Fruit fly (Drosophila melanogaster) whole organism, embryonic: ENCODE results near the gene GNBP3.

Experiments used
- Ada2b ChIP-seq: fragments of 200-800 bp; sonication (Bioruptor generic); IDR thresholded peaks from 2 replicates; pipeline ENCODE4 v1.3.6; 2022; ENCODE audit warnings: missing biosample characterization, missing genetic modification characterization
- CG1024 ChIP-seq: fragments of 200-800 bp; sonication (Bioruptor generic); IDR thresholded peaks from 2 replicates; pipeline ENCODE4 v1.3.6; 2022; ENCODE audit warnings: missing biosample characterization, missing genetic modification characterization
- CG10431 ChIP-seq: fragments of 200-800 bp; sonication (Bioruptor generic); optimal IDR thresholded peaks from 3 replicates; lab custom pipeline; 2018; ENCODE audit warnings: missing biosample characterization, mild to moderate bottlenecking, missing genetic modification characterization
- CG11723 ChIP-seq: fragments of 200-800 bp; sonication (Bioruptor generic); optimal IDR thresholded peaks from 2 replicates; lab custom pipeline; 2017; ENCODE audit warnings: missing biosample characterization, mild to moderate bottlenecking, missing genetic modification characterization
- CG12155 ChIP-seq: fragments of 200-800 bp; sonication (Bioruptor generic); optimal IDR thresholded peaks from 3 replicates; lab custom pipeline; 2016; ENCODE audit warnings: missing biosample characterization, missing genetic modification characterization
- CG12299 ChIP-seq: fragments of 200-800 bp; sonication (Bioruptor generic); optimal IDR thresholded peaks from 2 replicates; lab custom pipeline; 2018; ENCODE audit warnings: missing biosample characterization, mild to moderate bottlenecking, missing genetic modification characterization
- CG14710 ChIP-seq: fragments of 200-800 bp; sonication (Bioruptor generic); optimal IDR thresholded peaks from 3 replicates; lab custom pipeline; 2019; ENCODE audit warnings: missing biosample characterization, mild to moderate bottlenecking, missing genetic modification characterization, moderate library complexity
- CG1529 ChIP-seq: fragments of 200-800 bp; sonication (Bioruptor generic); optimal IDR thresholded peaks from 3 replicates; lab custom pipeline; 2018; ENCODE audit warnings: missing biosample characterization, missing genetic modification characterization
- CG15696 ChIP-seq: fragments of 200-800 bp; sonication (Bioruptor generic); optimal IDR thresholded peaks from 2 replicates; lab custom pipeline; 2019; ENCODE audit warnings: missing biosample characterization, mild to moderate bottlenecking, missing genetic modification characterization, moderate library complexity
- CG1602 ChIP-seq: fragments of 200-800 bp; sonication (Bioruptor generic); optimal IDR thresholded peaks from 3 replicates; lab custom pipeline; 2016; ENCODE audit warnings: missing biosample characterization, missing genetic modification characterization
- CG17186 ChIP-seq: fragments of 200-800 bp; sonication (Bioruptor generic); optimal IDR thresholded peaks from 3 replicates; lab custom pipeline; 2017; ENCODE audit warnings: missing biosample characterization, missing genetic modification reagents, missing genetic modification characterization
- CG2678 ChIP-seq: fragments of 200-800 bp; sonication (Bioruptor generic); optimal IDR thresholded peaks from 3 replicates; lab custom pipeline; 2019; ENCODE audit warnings: missing biosample characterization, mild to moderate bottlenecking, missing genetic modification characterization, moderate library complexity
- CG32532 ChIP-seq: fragments of 200-800 bp; sonication (Bioruptor generic); IDR thresholded peaks from 2 replicates; pipeline ENCODE4 v1.3.6; 2022; ENCODE audit warnings: missing biosample characterization, missing genetic modification characterization
- CG4282 ChIP-seq: fragments of 200-800 bp; sonication (Bioruptor generic); optimal IDR thresholded peaks from 2 replicates; lab custom pipeline; 2016; ENCODE audit warnings: missing biosample characterization, missing genetic modification characterization
- CG4707 ChIP-seq: fragments of 200-800 bp; sonication (Bioruptor generic); optimal IDR thresholded peaks from 2 replicates; lab custom pipeline; 2018; ENCODE audit warnings: missing biosample characterization, mild to moderate bottlenecking, missing genetic modification characterization, moderate library complexity
- CG4820 ChIP-seq: fragments of 200-800 bp; sonication (Bioruptor generic); optimal IDR thresholded peaks from 3 replicates; lab custom pipeline; 2016; ENCODE audit warnings: missing biosample characterization, missing genetic modification characterization
- CG5180 ChIP-seq: fragments of 200-800 bp; sonication (Bioruptor generic); optimal IDR thresholded peaks from 3 replicates; lab custom pipeline; 2017; ENCODE audit warnings: missing biosample characterization, missing genetic modification characterization, mild to moderate bottlenecking, moderate library complexity, missing genetic modification reagents
- CG7357 ChIP-seq: fragments of 200-800 bp; sonication (Bioruptor generic); IDR thresholded peaks from 3 replicates; pipeline ENCODE4 v1.3.6; 2022; ENCODE audit warnings: missing biosample characterization, missing genetic modification characterization
- CG9215 ChIP-seq: fragments of 200-800 bp; sonication (Bioruptor generic); IDR thresholded peaks from 2 replicates; pipeline ENCODE4 v1.3.6; 2022; ENCODE audit warnings: missing biosample characterization, missing genetic modification characterization
- CG9609 ChIP-seq: fragments of 200-800 bp; sonication (Bioruptor generic); optimal IDR thresholded peaks from 3 replicates; lab custom pipeline; 2016; ENCODE audit warnings: missing biosample characterization, missing genetic modification characterization
- CoRest ChIP-seq: fragments of 200-800 bp; sonication (Bioruptor generic); optimal IDR thresholded peaks from 3 replicates; lab custom pipeline; 2018; ENCODE audit warnings: missing biosample characterization, mild to moderate bottlenecking, missing genetic modification characterization, moderate library complexity
- Dref ChIP-seq: fragments of 200-800 bp; sonication (Bioruptor generic); IDR thresholded peaks from 2 replicates; pipeline ENCODE4 v1.3.6; 2022; ENCODE audit warnings: missing biosample characterization, missing genetic modification characterization
- H15 ChIP-seq: fragments of 200-800 bp; sonication (Bioruptor generic); IDR thresholded peaks from 3 replicates; pipeline ENCODE4 v1.3.6; 2022; ENCODE audit warnings: missing biosample characterization, missing genetic modification characterization
- Hand ChIP-seq: fragments of 200-800 bp; sonication (Bioruptor generic); optimal IDR thresholded peaks from 2 replicates; lab custom pipeline; 2017; ENCODE audit warnings: mild to moderate bottlenecking, missing biosample characterization, missing genetic modification reagents, missing genetic modification characterization
- Lim3 ChIP-seq: fragments of 200-800 bp; sonication (Bioruptor generic); IDR thresholded peaks from 2 replicates; pipeline ENCODE4 v1.3.6; 2022; ENCODE audit warnings: missing biosample characterization, missing genetic modification characterization
- NC2β ChIP-seq: fragments of 200-800 bp; sonication (Bioruptor generic); optimal IDR thresholded peaks from 2 replicates; lab custom pipeline; 2016; ENCODE audit warnings: missing biosample characterization, missing genetic modification characterization
- Opbp ChIP-seq: fragments of 200-800 bp; sonication (Bioruptor generic); IDR thresholded peaks from 3 replicates; pipeline ENCODE4 v1.3.6; 2022; ENCODE audit warnings: missing biosample characterization, missing genetic modification characterization; ENCODE audit not compliant: partially characterized antibody
- Pdp1 ChIP-seq, 2 experiments: fragments of 200-800 bp; sonication (Bioruptor generic); optimal IDR thresholded peaks; 3 replicates each; lab custom pipeline; 2016; ENCODE audit warnings: missing biosample characterization in 2 of 2, missing genetic modification characterization in 2 of 2, mild to moderate bottlenecking in 1 of 2, moderate library complexity in 1 of 2
- Ssrp ChIP-seq: fragments of 200-800 bp; sonication (Bioruptor generic); optimal IDR thresholded peaks from 2 replicates; lab custom pipeline; 2018; ENCODE audit warnings: missing biosample characterization, mild to moderate bottlenecking, missing genetic modification characterization, moderate library complexity
- Taf1 ChIP-seq: fragments of 200-800 bp; sonication (Bioruptor generic); IDR thresholded peaks from 2 replicates; pipeline ENCODE4 v1.3.6; 2022; ENCODE audit warnings: missing biosample characterization, missing genetic modification characterization
- aop ChIP-seq: fragments of 200-800 bp; sonication (Bioruptor generic); IDR thresholded peaks from 2 replicates; pipeline ENCODE4 v1.3.6; 2022; ENCODE audit warnings: missing biosample characterization, missing genetic modification characterization
- ara ChIP-seq: fragments of 200-800 bp; sonication (Bioruptor generic); IDR thresholded peaks from 2 replicates; pipeline ENCODE4 v1.3.6; 2022; ENCODE audit warnings: missing biosample characterization, missing genetic modification characterization
- bsh ChIP-seq, 2 experiments: fragments of 200-800 bp; sonication (Bioruptor generic); optimal IDR thresholded peaks; 2 replicates each; lab custom pipeline; 2017 to 2018; ENCODE audit warnings: mild to moderate bottlenecking in 2 of 2, missing biosample characterization in 2 of 2, missing genetic modification characterization in 2 of 2, moderate library complexity in 1 of 2
- chm ChIP-seq: fragments of 200-800 bp; sonication (Bioruptor generic); IDR thresholded peaks from 2 replicates; pipeline ENCODE4 v1.3.6; 2022; ENCODE audit warnings: missing biosample characterization, missing genetic modification characterization
- croc ChIP-seq: fragments of 200-800 bp; sonication (Bioruptor generic); conservative IDR thresholded peaks from 3 replicates; pipeline ENCODE4 v1.3.6; 2022; ENCODE audit warnings: missing biosample characterization, missing genetic modification characterization
- dati ChIP-seq: fragments of 200-800 bp; sonication (Bioruptor generic); IDR thresholded peaks from 2 replicates; pipeline ENCODE4 v1.3.6; 2022; ENCODE audit warnings: missing biosample characterization, missing genetic modification characterization
- dm ChIP-seq: fragments of 200-800 bp; sonication (Bioruptor generic); optimal IDR thresholded peaks from 3 replicates; lab custom pipeline; 2016; ENCODE audit warnings: missing biosample characterization, missing genetic modification characterization
- gem ChIP-seq: fragments of 200-800 bp; sonication (Bioruptor generic); optimal IDR thresholded peaks from 2 replicates; lab custom pipeline; 2019; ENCODE audit warnings: missing biosample characterization, mild to moderate bottlenecking, missing genetic modification characterization, moderate library complexity
- ham ChIP-seq: fragments of 200-800 bp; sonication (Bioruptor generic); IDR thresholded peaks from 2 replicates; pipeline ENCODE4 v1.3.6; 2022; ENCODE audit warnings: missing biosample characterization, missing genetic modification characterization
- ken ChIP-seq: fragments of 200-800 bp; sonication (Bioruptor generic); IDR thresholded peaks from 3 replicates; pipeline ENCODE4 v1.3.6; 2022; ENCODE audit warnings: missing biosample characterization, missing genetic modification characterization
- klu ChIP-seq: fragments of 200-800 bp; sonication (Bioruptor generic); IDR thresholded peaks from 2 replicates; pipeline ENCODE4 v1.3.6; 2022; ENCODE audit warnings: missing biosample characterization, missing genetic modification characterization
- lola ChIP-seq, 3 experiments: fragments of >200 bp in 2 of 3; fragments of 200-800 bp in 1 of 3; sonication (Bioruptor generic) in 1 of 3; optimal IDR thresholded peaks; 2 replicates each; lab custom pipeline; 2017 to 2019; ENCODE audit warnings: missing biosample characterization in 3 of 3, missing genetic modification characterization in 3 of 3, mild to moderate bottlenecking in 1 of 3, moderate library complexity in 1 of 3
- mam ChIP-seq: fragments of 200-800 bp; sonication (Bioruptor generic); optimal IDR thresholded peaks from 3 replicates; lab custom pipeline; 2016; ENCODE audit warnings: missing biosample characterization, missing genetic modification characterization
- onecut ChIP-seq: fragments of 200-800 bp; sonication (Bioruptor generic); IDR thresholded peaks from 2 replicates; pipeline ENCODE4 v1.3.6; 2022; ENCODE audit warnings: missing biosample characterization, missing genetic modification characterization
- pita ChIP-seq: fragments of 200-800 bp; sonication (Bioruptor generic); optimal IDR thresholded peaks from 2 replicates; lab custom pipeline; 2017; ENCODE audit warnings: missing biosample characterization, mild to moderate bottlenecking, missing genetic modification characterization
- pum ChIP-seq: fragments of 200-800 bp; sonication (Bioruptor generic); optimal IDR thresholded peaks from 2 replicates; lab custom pipeline; 2016; ENCODE audit warnings: missing biosample characterization, missing genetic modification characterization
- repo ChIP-seq: fragments of 200-800 bp; sonication (Bioruptor generic); optimal IDR thresholded peaks from 2 replicates; lab custom pipeline; 2016; ENCODE audit warnings: missing biosample characterization, missing genetic modification characterization
- sens ChIP-seq: fragments of 200-800 bp; sonication (Bioruptor generic); peaks from one replicate; lab custom pipeline; 2016; ENCODE audit warnings: missing biosample characterization, missing genetic modification characterization
- ssp ChIP-seq: fragments of 200-800 bp; sonication (Bioruptor generic); IDR thresholded peaks from 2 replicates; pipeline ENCODE4 v1.3.6; 2022; ENCODE audit warnings: missing biosample characterization, missing genetic modification characterization
- usp ChIP-seq: fragments of >200 bp; optimal IDR thresholded peaks from 2 replicates; lab custom pipeline; 2017; ENCODE audit warnings: missing biosample characterization, missing genetic modification characterization
- zfh2 ChIP-seq: fragments of 200-800 bp; sonication (Bioruptor generic); optimal IDR thresholded peaks from 2 replicates; lab custom pipeline; 2016; ENCODE audit warnings: missing biosample characterization, missing genetic modification characterization

Gene GNBP3

dm6 chr3L:8920710-8921109 is 34.1 kb upstream of the GNBP3 start (continued):
- TF ChIP-seq bsh (GFP tag; optimal IDR thresholded peaks at IDR 0.05; lab: Kevin White, UChicago) (peak in 1 of 2 experiments; percentile 75), usp (GFP tag; lab: Kevin White, UChicago) (no peak), Lim3 (GFP tag; lab: Robert Waterston, UW) (no peak), CG4707 (GFP tag; lab: Kevin White, UChicago) (peak; percentile 18), CG10431 (GFP tag; lab: Kevin White, UChicago) (no peak), repo (GFP tag; lab: Kevin White, UChicago) (no peak), Hand (GFP tag; lab: Kevin White, UChicago) (peak; percentile 53), H15 (GFP tag; lab: Robert Waterston, UW) (peak; percentile 62; the same call in 1 of the 3 replicates), Taf1 (0 out of 2 replicates have a peak, but pooled peaks have one; percentile 28), CG14710 (tag; lab: Kevin White, UChicago) (peak; percentile 27), ara (GFP tag; lab: Robert Waterston, UW) (peak; percentile 54; the same call in 1 of the 2 replicates), Opbp (GFP tag; lab: Robert Waterston, UW) (no peak), CG12299 (tag; lab: Kevin White, UChicago) (no peak), klu (GFP tag; lab: Robert Waterston, UW) (peak; percentile 54; the same call in 1 of the 2 replicates), lola (GFP tag; optimal IDR thresholded peaks at IDR 0.05; lab: Kevin White, UChicago) (peak in 1 of 3 experiments; percentile 6), CG4282 (no peak), onecut (GFP tag; lab: Robert Waterston, UW) (peak; percentile 53), CG9609 (GFP tag; lab: Kevin White, UChicago) (peak; percentile 30), aop (GFP tag; lab: Robert Waterston, UW) (0 out of 2 replicates have a peak, but pooled peaks have one; percentile 6), CG5180 (GFP tag; lab: Kevin White, UChicago) (peak; percentile 58), CG9215 (no peak), zfh2 (GFP tag; lab: Kevin White, UChicago) (peak; percentile 38), CG2678 (tag; lab: Kevin White, UChicago) (peak; percentile 60), dm (GFP tag; lab: Kevin White, UChicago) (no peak), pita (GFP tag; lab: Kevin White, UChicago) (no peak), NC2β (GFP tag; lab: Kevin White, UChicago) (peak; percentile 26), CoRest (tag; lab: Kevin White, UChicago) (peak; percentile 61), CG4820 (peak; percentile 56), CG1024 (GFP tag; lab: Robert Waterston, UW) (peak; percentile 69), Pdp1 (GFP tag; optimal IDR thresholded peaks at IDR 0.05; lab: Kevin White, UChicago) (peak; percentile 60 to 63), CG12155 (GFP tag; lab: Kevin White, UChicago) (peak; percentile 36), Ssrp (tag; lab: Kevin White, UChicago) (peak; percentile 54), pum (GFP tag; lab: Kevin White, UChicago) (peak; percentile 51), gem (tag; lab: Kevin White, UChicago) (peak; percentile 79), CG32532 (no peak; the same call in 1 of the 2 replicates), CG1529 (GFP tag; lab: Kevin White, UChicago) (peak; percentile 54), CG17186 (no peak), ssp (0 out of 2 replicates have a peak, but pooled peaks have one; percentile 35), croc (peak; percentile 26; the same call in 2 of the 3 replicates), CG7357 (peak; percentile 52; the same call in 1 of the 3 replicates), mam (GFP tag; lab: Kevin White, UChicago) (peak; percentile 51), dati (GFP tag; lab: Robert Waterston, UW) (no peak; the same call in 1 of the 2 replicates), chm (no peak), ken (GFP tag; lab: Robert Waterston, UW) (peak; percentile 55; the same call in 1 of the 3 replicates), CG11723 (GFP tag; lab: Kevin White, UChicago) (peak; percentile 50), CG15696 (tag; lab: Kevin White, UChicago) (no peak), sens (peak; percentile 93), Ada2b (GFP tag; lab: Robert Waterston, UW) (peak; percentile 80), ham (GFP tag; lab: Robert Waterston, UW) (no peak), CG1602 (GFP tag; lab: Kevin White, UChicago) (peak; percentile 37), Dref (no peak)
